Worm (Caenorhabditis elegans) whole organism, young adult: Measurements from ENCODE around the gene mff-1.

Experiments
- F23B12.7 ChIP-seq: sonication (generic microtip); optimal IDR thresholded peaks from 2 replicates; lab custom pipeline; 2017; ENCODE audit warnings: missing genetic modification characterization, mild to moderate bottlenecking, missing compliant biosample characterization, antibody characterized with exemption, moderate library complexity; ENCODE audit not compliant: insufficient read depth
- K12H6.12 ChIP-seq: fragments of 200-800 bp; sonication (Bioruptor generic); optimal IDR thresholded peaks from 2 replicates; lab custom pipeline; 2018; ENCODE audit warnings: mild to moderate bottlenecking, missing genetic modification characterization, missing compliant biosample characterization
- Y79H2A.3 ChIP-seq: fragments of 200-800 bp; sonication (Bioruptor generic); conservative IDR thresholded peaks from 2 replicates; pipeline ENCODE4 v1.3.6; 2022; ENCODE audit warnings: missing genetic modification reagents, missing genetic modification characterization, missing compliant biosample characterization
- madf-10 ChIP-seq: sonication (generic microtip); optimal IDR thresholded peaks from 2 replicates; lab custom pipeline; 2016; ENCODE audit warnings: mild to moderate bottlenecking, missing genetic modification characterization, missing compliant biosample characterization
- madf-6 ChIP-seq: fragments of 200-800 bp; sonication (Bioruptor generic); IDR thresholded peaks from 2 replicates; pipeline ENCODE4 v1.3.6; 2022; ENCODE audit warnings: missing genetic modification reagents, missing genetic modification characterization, missing compliant biosample characterization
- nfya-2 ChIP-seq: fragments of 200-800 bp; sonication (Bioruptor generic); IDR thresholded peaks from 2 replicates; pipeline ENCODE4 v1.3.6; 2022; ENCODE audit warnings: missing genetic modification reagents, missing genetic modification characterization, missing compliant biosample characterization
- snpc-4 ChIP-seq, 5 experiments: fragments of 150-350 bp in 1 of 5; sonication (generic microtip) in 4 of 5; optimal IDR thresholded peaks; 2 replicates each; lab custom pipeline; 2014 to 2018; ENCODE audit warnings: missing genetic modification characterization in 5 of 5, missing biosample characterization in 3 of 5, antibody characterized with exemption in 2 of 5, mild to moderate bottlenecking in 2 of 5, missing compliant biosample characterization in 2 of 5, missing genotype in 2 of 5, moderate library complexity in 2 of 5, missing genetic modification reagents in 1 of 5
- tlf-1 ChIP-seq: fragments of 200-800 bp; sonication (Bioruptor generic); optimal IDR thresholded peaks from 2 replicates; lab custom pipeline; 2018; ENCODE audit warnings: mild to moderate bottlenecking, missing genetic modification characterization, missing compliant biosample characterization
- unc-62 ChIP-seq: fragments of 150-350 bp; optimal IDR thresholded peaks from 2 replicates; lab custom pipeline; 2014; ENCODE audit warnings: missing biosample characterization, missing genetic modification reagents, missing genetic modification characterization
- ztf-6 ChIP-seq: fragments of 200-800 bp; sonication (Bioruptor generic); IDR thresholded peaks from 2 replicates; pipeline ENCODE4 v1.3.6; 2022; ENCODE audit warnings: missing genetic modification reagents, missing genetic modification characterization, missing compliant biosample characterization

DNA sequence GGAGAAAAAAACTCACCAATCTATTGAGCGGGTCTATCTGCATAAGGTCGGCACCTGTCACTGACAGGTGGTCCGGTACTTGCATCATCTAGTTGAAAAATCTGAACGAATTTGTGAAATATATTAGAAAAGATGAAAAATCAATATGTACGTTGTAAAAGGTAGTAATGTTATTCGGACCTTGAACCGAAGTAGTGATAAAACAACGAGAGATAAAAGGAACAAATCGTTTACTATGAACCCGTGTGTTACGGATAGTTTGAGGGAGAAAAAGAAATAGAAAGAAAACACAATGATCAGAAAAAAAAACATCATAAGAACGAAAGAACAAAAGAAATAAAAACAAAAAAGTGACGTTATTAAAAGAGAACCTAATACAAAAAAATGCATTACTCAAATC, at the start of gene mff-1:
- no peak for TF ChIP-seq F23B12.7 (tag; lab: Kevin White, UChicago)
- no peak for TF ChIP-seq unc-62 (GFP tag; lab: Kevin White, UChicago)
- TF ChIP-seq Y79H2A.3 (GFP tag; lab: Robert Waterston, UW) = no peak
- no peak for TF ChIP-seq tlf-1 (GFP tag; lab: Kevin White, UChicago)
- TF ChIP-seq K12H6.12 (tag; lab: Kevin White, UChicago) = no peak
- TF ChIP-seq madf-10 (tag; lab: Kevin White, UChicago) = no peak
- no peak for TF ChIP-seq madf-6 (GFP tag; lab: Robert Waterston, UW)
- no peak for TF ChIP-seq nfya-2
- no peak for TF ChIP-seq snpc-4 (GFP tag; optimal IDR thresholded peaks at IDR 0.05; lab: Kevin White, UChicago)
- TF ChIP-seq snpc-4 (tag; optimal IDR thresholded peaks at IDR 0.05; lab: Kevin White, UChicago) = no peak
- TF ChIP-seq ztf-6 (GFP tag; lab: Robert Waterston, UW) = no peak
